Worm (Caenorhabditis elegans) whole organism, L3 larva: Measurements from ENCODE around the gene rpia-1.

ENCODE experiments used
- mml-1 ChIP-seq: fragments of 150-350 bp; sonication (generic microtip); optimal IDR thresholded peaks from 3 replicates; lab custom pipeline; 2014; ENCODE audit warnings: missing biosample characterization, missing genetic modification characterization
- nhr-77 ChIP-seq: fragments of 150-350 bp; optimal IDR thresholded peaks from 2 replicates; lab custom pipeline; 2014; ENCODE audit warnings: missing biosample characterization, missing genetic modification characterization

- TF ChIP-seq mml-1 (tag; lab: Kevin White, UChicago) (no peak), nhr-77 (tag; lab: Kevin White, UChicago) (no peak)
These were observed 42.3 kb downstream of the rpia-1 start for ce11 chrIII:7165276-7165675.
